Worm (Caenorhabditis elegans) whole organism, L1 larva: Measurements from ENCODE around the gene T03G11.9.

Experiments used
- aly-2 ChIP-seq: fragments of 150-350 bp; optimal IDR thresholded peaks from 2 replicates; lab custom pipeline; 2014; ENCODE audit warnings: missing biosample characterization, missing genetic modification characterization
- dpl-1 ChIP-seq, 3 experiments: fragments of 150-350 bp in 2 of 3; sonication (generic microtip) in 1 of 3; optimal IDR thresholded peaks; 2 replicates each; lab custom pipeline; 2014 to 2017; ENCODE audit warnings: missing biosample characterization in 3 of 3, missing genetic modification characterization in 3 of 3, missing genetic modification reagents in 3 of 3
- egl-13 ChIP-seq: sonication (generic microtip); optimal IDR thresholded peaks from 2 replicates; lab custom pipeline; 2016; ENCODE audit warnings: missing genotype, missing genetic modification reagents, missing genetic modification characterization, missing compliant biosample characterization
- elt-3 ChIP-seq, 6 experiments: fragments of 150-350 bp in 1 of 6; sonication (generic microtip); optimal IDR thresholded peaks; 2 replicates each; lab custom pipeline; 2017 to 2018; ENCODE audit warnings: missing biosample characterization in 6 of 6, missing genetic modification characterization in 6 of 6, inconsistent platforms in 1 of 6
- lin-13 ChIP-seq: fragments of 150-350 bp; optimal IDR thresholded peaks from 2 replicates; lab custom pipeline; 2014; ENCODE audit warnings: missing biosample characterization, missing genetic modification reagents, missing genetic modification characterization
- lin-14 ChIP-seq: fragments of 200-800 bp; sonication (Bioruptor generic); optimal IDR thresholded peaks from 2 replicates; lab custom pipeline; 2018; ENCODE audit warnings: mild to moderate bottlenecking, missing genetic modification characterization, moderate library complexity, missing compliant biosample characterization
- lin-15B ChIP-seq: fragments of 150-350 bp; sonication (generic microtip); optimal IDR thresholded peaks from 3 replicates; lab custom pipeline; 2014; ENCODE audit warnings: missing biosample characterization, missing genetic modification characterization
- lin-39 ChIP-seq: fragments of 150-350 bp; optimal IDR thresholded peaks from 2 replicates; lab custom pipeline; 2014; ENCODE audit warnings: missing biosample characterization, missing genetic modification reagents, missing genetic modification characterization
- nhr-28 ChIP-seq: fragments of 150-350 bp; optimal IDR thresholded peaks from 2 replicates; lab custom pipeline; 2014; ENCODE audit warnings: missing biosample characterization, missing genetic modification characterization
- skn-1 ChIP-seq: fragments of 150-350 bp; optimal IDR thresholded peaks from 2 replicates; lab custom pipeline; 2014; ENCODE audit warnings: missing biosample characterization, missing genetic modification characterization
- snpc-4 ChIP-seq: fragments of 150-350 bp; optimal IDR thresholded peaks from 2 replicates; lab custom pipeline; 2014; ENCODE audit warnings: missing biosample characterization, missing genetic modification characterization
- unc-62 ChIP-seq: fragments of 150-350 bp; optimal IDR thresholded peaks from 2 replicates; lab custom pipeline; 2014; ENCODE audit warnings: missing biosample characterization, missing genetic modification reagents, missing genetic modification characterization
- zag-1 ChIP-seq: fragments of 150-350 bp; optimal IDR thresholded peaks from 2 replicates; lab custom pipeline; 2014; ENCODE audit warnings: missing biosample characterization, missing genetic modification characterization
- ztf-4 ChIP-seq: fragments of 150-350 bp; optimal IDR thresholded peaks from 2 replicates; lab custom pipeline; 2014; ENCODE audit warnings: missing biosample characterization, missing genetic modification characterization

ce11 chrX:5188977-5189376, 4.9 kb downstream of the T03G11.9 start, which contains the start of gene zig-6:
- TF ChIP-seq lin-13 (no peak), aly-2 (tag; lab: Kevin White, UChicago) (no peak), elt-3 (tag; optimal IDR thresholded peaks at IDR 0.05; lab: Kevin White, UChicago) (no peak), lin-14 (GFP tag; lab: Kevin White, UChicago) (no peak), ztf-4 (no peak), egl-13 (no peak), nhr-28 (tag; lab: Kevin White, UChicago) (no peak), lin-39 (no peak), snpc-4 (no peak), zag-1 (no peak), skn-1 (tag; lab: Kevin White, UChicago) (no peak), unc-62 (GFP tag; lab: Kevin White, UChicago) (no peak), dpl-1 (GFP tag; optimal IDR thresholded peaks at IDR 0.05; lab: Kevin White, UChicago) (no peak), lin-15B (no peak)
